Fruit fly (Drosophila melanogaster): ENCODE results near the gene CIA30.

DNA sequence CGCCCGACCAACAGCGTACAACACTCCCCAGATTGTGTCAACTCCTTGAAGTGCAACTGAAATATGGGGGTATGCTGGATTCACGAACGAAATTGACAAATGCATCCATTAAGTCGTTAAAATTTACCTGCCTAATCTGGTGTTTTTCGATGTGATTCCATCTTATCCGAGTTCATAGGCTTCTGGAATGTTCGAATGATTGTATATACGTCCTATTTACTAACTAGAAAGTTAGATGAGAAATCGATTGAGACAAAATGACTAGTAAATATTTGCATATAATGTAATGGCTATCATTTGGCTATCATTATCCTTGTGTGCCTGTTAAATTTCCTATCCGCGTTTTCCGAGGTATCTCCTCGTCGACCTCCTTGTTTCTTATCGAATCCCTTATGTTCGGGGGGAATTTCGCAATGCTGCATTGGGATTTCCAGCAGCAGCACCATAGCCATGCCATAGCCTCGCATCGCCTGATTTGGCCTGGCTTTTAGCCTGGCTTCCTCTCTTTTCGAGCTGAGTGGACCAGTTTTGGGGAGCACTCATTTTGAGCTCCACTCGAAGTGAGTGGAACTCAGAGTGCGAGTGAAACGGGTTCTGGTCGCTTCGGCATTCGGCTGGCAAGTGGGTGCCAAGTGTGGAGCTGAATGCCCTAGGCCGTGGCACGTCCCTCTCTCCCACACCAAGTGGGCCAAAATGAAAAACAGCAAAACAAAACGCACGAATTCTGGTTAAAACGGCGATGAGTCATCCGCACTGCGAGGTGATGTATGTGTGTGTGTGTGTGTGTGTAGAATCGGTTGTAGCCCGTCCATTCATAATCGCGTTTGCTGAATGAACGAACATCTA is 41.6 kb downstream of the CIA30 start:
- no peak for TF ChIP-seq kay (GFP tag; ENCODE audit: borderline replicate concordance)
- no peak for TF ChIP-seq CG11617 (GFP tag; optimal IDR thresholded peaks at IDR 0.05)
- no peak for TF ChIP-seq CG33017 (tag; optimal IDR thresholded peaks at IDR 0.05)
- no peak for TF ChIP-seq ovo (GFP tag; optimal IDR thresholded peaks at IDR 0.05)
- no peak for TF ChIP-seq tj (GFP tag; optimal IDR thresholded peaks at IDR 0.05)
- TF ChIP-seq CG12768 (GFP tag; optimal IDR thresholded peaks at IDR 0.05) = no peak
- TF ChIP-seq CG14711 (tag; optimal IDR thresholded peaks at IDR 0.05) = no peak
- no peak for TF ChIP-seq CG1620 (GFP tag; optimal IDR thresholded peaks at IDR 0.05)
- TF ChIP-seq CG7101 (tag; optimal IDR thresholded peaks at IDR 0.05) = no peak
- TF ChIP-seq Crg-1 (GFP tag; optimal IDR thresholded peaks at IDR 0.05) = no peak
- TF ChIP-seq bab1 (GFP tag; optimal IDR thresholded peaks at IDR 0.05) = no peak
- TF ChIP-seq Mnt (GFP tag; optimal IDR thresholded peaks at IDR 0.05) = no peak
